Fruit fly (Drosophila melanogaster): ENCODE measurements around the gene HP6.

HP6 gene

DNA sequence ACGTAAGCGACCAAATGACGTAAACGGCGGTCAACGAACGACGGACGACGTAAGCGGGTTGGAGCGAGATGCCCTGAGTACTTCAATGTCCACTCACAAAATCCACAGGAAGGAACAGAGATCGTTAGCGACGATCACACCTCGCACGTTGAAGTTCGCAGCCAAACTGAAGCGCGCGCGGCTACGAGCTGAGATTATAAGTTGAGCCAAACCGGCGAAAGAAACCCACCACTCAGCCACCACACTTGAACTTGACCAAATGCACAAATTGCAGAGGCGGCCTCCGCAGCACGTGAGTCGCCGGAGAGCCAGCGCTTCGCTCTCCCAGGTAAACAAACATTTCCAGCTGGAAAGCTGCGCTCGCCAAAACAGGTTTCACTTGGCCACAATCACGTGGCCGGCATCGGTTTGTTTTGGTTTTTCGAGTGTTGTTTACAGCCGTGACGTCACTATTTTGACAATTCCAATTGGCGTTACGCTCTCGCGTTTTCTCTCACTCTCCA, 36.2 kb upstream of the HP6 start, which contains the start of gene dpy (continued):
- TF ChIP-seq MTF-1 (GFP tag; optimal IDR thresholded peaks at IDR 0.05; ENCODE audit: borderline replicate concordance) (no peak), CG8388 (GFP tag; optimal IDR thresholded peaks at IDR 0.05) (no peak), D (optimal IDR thresholded peaks at IDR 0.05) (no peak), D (GFP tag; optimal IDR thresholded peaks at IDR 0.05) (no peak), tgo (GFP tag; IDR thresholded peaks at IDR 0.05) (no peak)

DNA sequence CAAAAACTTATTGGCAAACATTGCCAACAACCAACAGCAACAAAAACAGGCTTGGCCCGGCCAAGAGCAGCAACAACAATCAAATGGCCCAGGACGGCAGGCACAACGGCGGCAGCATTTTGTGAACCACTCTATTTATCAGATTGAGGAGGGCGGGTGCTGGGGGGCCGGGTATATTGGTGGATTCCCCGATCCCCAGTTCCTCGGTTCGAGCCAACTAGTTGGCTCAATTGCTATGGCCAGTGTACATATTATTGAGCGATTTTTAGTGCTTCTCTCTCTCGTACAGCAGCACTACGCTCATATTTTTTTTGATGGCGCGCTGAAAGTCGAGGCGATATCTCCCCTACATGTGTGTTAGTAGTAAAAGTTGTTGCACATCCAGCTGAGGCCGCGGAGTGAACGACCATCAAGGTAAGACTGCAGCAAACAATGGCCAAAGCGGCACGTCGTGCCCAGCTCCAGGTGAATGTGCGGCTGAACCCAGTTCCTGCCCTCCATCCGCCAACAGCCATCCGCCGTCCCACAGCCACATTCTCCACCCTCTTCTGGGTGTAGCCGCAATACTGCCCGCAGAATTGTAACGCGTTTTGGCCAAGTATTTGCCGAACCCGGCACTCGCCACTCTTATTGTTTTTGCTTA, 21.9 kb upstream of the HP6 start:
- TF ChIP-seq Dad (GFP tag; optimal IDR thresholded peaks at IDR 0.05) (no peak), CG1233 (GFP tag; optimal IDR thresholded peaks at IDR 0.05) (no peak), CG7839 (tag; optimal IDR thresholded peaks at IDR 0.05) (no peak), Dbx (GFP tag; IDR thresholded peaks at IDR 0.05) (no peak), Med (GFP tag) (no peak)

DNA sequence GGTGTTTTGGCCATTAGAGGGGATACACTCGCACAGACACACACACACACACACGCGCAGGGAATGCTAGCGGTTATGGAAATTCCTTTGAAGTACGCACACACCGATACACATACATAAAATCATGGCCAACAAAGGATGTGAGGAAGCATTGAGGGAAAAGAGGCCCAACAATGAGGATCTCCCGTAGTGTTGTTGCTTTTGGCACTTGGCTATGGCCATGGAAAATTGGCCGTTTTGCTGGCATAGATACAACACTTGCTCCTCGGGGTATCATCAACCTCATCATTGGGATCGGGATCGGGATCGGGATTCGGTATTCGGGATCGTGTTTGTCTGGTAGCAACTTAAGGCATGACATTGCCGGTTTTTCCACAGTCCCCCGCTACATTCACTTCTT, 19.6 kb upstream of the HP6 start:
- TF ChIP-seq fd64A (GFP tag; optimal IDR thresholded peaks at IDR 0.05) (no peak), CG9932 (GFP tag; IDR thresholded peaks at IDR 0.05) (no peak), insv (GFP tag; optimal IDR thresholded peaks at IDR 0.05) (peak in 1 of 2 experiments; percentile 35), zen (tag; optimal IDR thresholded peaks at IDR 0.05) (peak; percentile 21), CG34376 (GFP tag; optimal IDR thresholded peaks at IDR 0.05) (no peak), Opbp (GFP tag; IDR thresholded peaks at IDR 0.05; ENCODE audit: partially characterized antibody) (no peak), CG17328 (GFP tag; IDR thresholded peaks at IDR 0.05) (no peak), jumu (GFP tag; optimal IDR thresholded peaks at IDR 0.05) (no peak), CG10209 (GFP tag; optimal IDR thresholded peaks at IDR 0.05) (no peak), CG16815 (GFP tag; optimal IDR thresholded peaks at IDR 0.05) (no peak), CG18476 (GFP tag; optimal IDR thresholded peaks at IDR 0.05) (no peak), CG11723 (GFP tag; optimal IDR thresholded peaks at IDR 0.05) (no peak), CG1603 (tag; optimal IDR thresholded peaks at IDR 0.05) (no peak), tup (GFP tag; optimal IDR thresholded peaks at IDR 0.05) (no peak), CG1792 (GFP tag; optimal IDR thresholded peaks at IDR 0.05) (no peak), CG4360 (GFP tag; IDR thresholded peaks at IDR 0.05) (0 out of 2 replicates have a peak, but pooled peaks have one; percentile 36), pfk (GFP tag; optimal IDR thresholded peaks at IDR 0.05) (no peak), kni (GFP tag; optimal IDR thresholded peaks at IDR 0.05) (peak; percentile 47), HmgZ (tag; optimal IDR thresholded peaks at IDR 0.05) (no peak), gcm (GFP tag; optimal IDR thresholded peaks at IDR 0.05) (no peak), cg (GFP tag; optimal IDR thresholded peaks at IDR 0.05) (peak; percentile 57), CG10267 (tag; optimal IDR thresholded peaks at IDR 0.05) (no peak), D (optimal IDR thresholded peaks at IDR 0.05) (peak; percentile 94), D (GFP tag; optimal IDR thresholded peaks at IDR 0.05) (no peak), abd-A (tag; optimal IDR thresholded peaks at IDR 0.05) (no peak), CG6854 (GFP tag; optimal IDR thresholded peaks at IDR 0.05) (no peak)

DNA sequence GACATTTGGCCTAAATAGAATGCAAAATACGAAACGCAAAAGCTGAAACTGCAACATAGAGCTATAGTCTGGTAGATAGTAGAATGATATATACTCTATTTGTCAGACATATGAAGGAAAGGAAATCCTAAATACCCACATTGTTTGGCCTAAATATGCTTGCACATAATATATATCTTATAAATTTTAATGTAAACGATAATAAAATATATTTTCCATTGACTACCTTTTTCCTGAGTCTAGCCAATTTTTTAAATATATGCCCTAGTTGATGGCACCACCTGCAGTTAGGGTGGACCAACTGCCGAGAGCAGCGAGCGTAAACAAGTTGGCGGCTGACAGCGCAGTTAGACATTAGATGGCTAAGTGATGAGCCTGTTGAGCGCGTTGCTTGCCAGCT, 18.7 kb upstream of the HP6 start:
- TF ChIP-seq Side (GFP tag; optimal IDR thresholded peaks at IDR 0.05) (no peak), D19A (tag; optimal IDR thresholded peaks at IDR 0.05) (peak; percentile 15), kah (GFP tag; optimal IDR thresholded peaks at IDR 0.05) (no peak)
